Fruit fly (Drosophila melanogaster) whole organism, prepupa: ENCODE measurements around the gene kuz.
A peak's percentile ranks its signal among the peaks of the same experiment; 100 is the strongest.

Experiments
- Blimp-1 ChIP-seq: fragments of 200-800 bp; sonication (Bioruptor generic); optimal IDR thresholded peaks from 3 replicates; lab custom pipeline; 2017; ENCODE audit warnings: missing biosample characterization, missing genetic modification characterization, mild to moderate bottlenecking, moderate library complexity, missing genetic modification reagents
- CG10631 ChIP-seq: fragments of 200-800 bp; sonication (Bioruptor generic); optimal IDR thresholded peaks from 2 replicates; lab custom pipeline; 2016; ENCODE audit warnings: missing biosample characterization, missing genetic modification characterization
- CG10669 ChIP-seq: fragments of 200-800 bp; sonication (Bioruptor generic); optimal IDR thresholded peaks from 3 replicates; lab custom pipeline; 2018; ENCODE audit warnings: missing biosample characterization, mild to moderate bottlenecking, missing genetic modification characterization, moderate library complexity
- CG11762 ChIP-seq: fragments of 200-800 bp; sonication (Bioruptor generic); optimal IDR thresholded peaks from 3 replicates; lab custom pipeline; 2016; ENCODE audit warnings: missing biosample characterization, missing genetic modification characterization; ENCODE audit not compliant: insufficient read depth
- CG11902 ChIP-seq: fragments of 200-800 bp; sonication (Bioruptor generic); optimal IDR thresholded peaks from 3 replicates; lab custom pipeline; 2016; ENCODE audit warnings: missing biosample characterization, missing genetic modification characterization
- CG1621 ChIP-seq: fragments of 200-800 bp; sonication (Bioruptor generic); optimal IDR thresholded peaks from 3 replicates; lab custom pipeline; 2018; ENCODE audit warnings: missing biosample characterization, mild to moderate bottlenecking, missing genetic modification characterization
- CG16779 ChIP-seq: fragments of 200-800 bp; sonication (Bioruptor generic); optimal IDR thresholded peaks from 3 replicates; lab custom pipeline; 2017; ENCODE audit warnings: missing biosample characterization, mild to moderate bottlenecking, missing genetic modification characterization
- CG3919 ChIP-seq: fragments of 200-800 bp; sonication (Bioruptor generic); optimal IDR thresholded peaks from 3 replicates; lab custom pipeline; 2016; ENCODE audit warnings: missing biosample characterization, missing genetic modification characterization
- CG4318 ChIP-seq: fragments of 200-800 bp; sonication (Bioruptor generic); optimal IDR thresholded peaks from 3 replicates; lab custom pipeline; 2017; ENCODE audit warnings: missing biosample characterization, mild to moderate bottlenecking, missing genetic modification characterization
- CG6163 ChIP-seq: fragments of 200-800 bp; sonication (Bioruptor generic); IDR thresholded peaks from 3 replicates; pipeline ENCODE4 v1.3.6; 2022; ENCODE audit warnings: missing biosample characterization, missing genetic modification characterization
- CG6276 ChIP-seq: fragments of 200-800 bp; sonication (Bioruptor generic); optimal IDR thresholded peaks from 2 replicates; lab custom pipeline; 2017; ENCODE audit warnings: missing biosample characterization, mild to moderate bottlenecking, missing genetic modification characterization
- CG6792 ChIP-seq: fragments of 200-800 bp; sonication (Bioruptor generic); optimal IDR thresholded peaks from 3 replicates; lab custom pipeline; 2016; ENCODE audit warnings: missing biosample characterization, missing genetic modification characterization
- CG6854 ChIP-seq: fragments of 200-800 bp; sonication (Bioruptor generic); optimal IDR thresholded peaks from 2 replicates; lab custom pipeline; 2017; ENCODE audit warnings: missing biosample characterization, mild to moderate bottlenecking, missing genetic modification characterization
- CG8119 ChIP-seq: fragments of 200-800 bp; sonication (Bioruptor generic); IDR thresholded peaks from 3 replicates; pipeline ENCODE4 v1.3.6; 2022; ENCODE audit warnings: missing biosample characterization, missing genetic modification characterization
- CG8319 ChIP-seq: fragments of 200-800 bp; sonication (Bioruptor generic); optimal IDR thresholded peaks from 3 replicates; lab custom pipeline; 2016; ENCODE audit warnings: missing biosample characterization, missing genetic modification characterization
- CG8632 ChIP-seq: fragments of 200-800 bp; sonication (Bioruptor generic); optimal IDR thresholded peaks from 3 replicates; lab custom pipeline; 2016; ENCODE audit warnings: missing biosample characterization, missing genetic modification characterization
- Eip75B ChIP-seq: fragments of 200-800 bp; sonication (Bioruptor generic); optimal IDR thresholded peaks from 3 replicates; lab custom pipeline; 2016; ENCODE audit warnings: missing biosample characterization, missing genetic modification characterization
- Eip78C ChIP-seq: fragments of 200-800 bp; sonication (Bioruptor generic); peaks from one replicate; lab custom pipeline; 2016; ENCODE audit warnings: missing biosample characterization, missing genetic modification characterization
- Eip93F ChIP-seq: fragments of 200-800 bp; sonication (Bioruptor generic); optimal IDR thresholded peaks from 2 replicates; lab custom pipeline; 2016; ENCODE audit warnings: missing biosample characterization, mild to moderate bottlenecking, missing genetic modification characterization
- Ets21C ChIP-seq: fragments of 200-800 bp; sonication (Bioruptor generic); optimal IDR thresholded peaks from 3 replicates; lab custom pipeline; 2016; ENCODE audit warnings: missing biosample characterization, missing genetic modification characterization
- Ets96B ChIP-seq: fragments of 200-800 bp; optimal IDR thresholded peaks from 2 replicates; lab custom pipeline; 2019; ENCODE audit warnings: missing biosample characterization, mild to moderate bottlenecking, missing genetic modification characterization, moderate library complexity
- Hr38 ChIP-seq: sonication (Bioruptor generic); optimal IDR thresholded peaks from 2 replicates; lab custom pipeline; 2016; ENCODE audit warnings: missing biosample characterization, missing genetic modification characterization
- Hr39 ChIP-seq: fragments of 200-800 bp; sonication (Bioruptor generic); optimal IDR thresholded peaks from 2 replicates; lab custom pipeline; 2016; ENCODE audit warnings: missing biosample characterization, missing genetic modification characterization
- Hr4 ChIP-seq: fragments of 200-800 bp; sonication (Bioruptor generic); optimal IDR thresholded peaks from 3 replicates; lab custom pipeline; 2016; ENCODE audit warnings: missing biosample characterization, missing genetic modification characterization
- Lpt ChIP-seq: fragments of 200-800 bp; sonication (Bioruptor generic); optimal IDR thresholded peaks from 3 replicates; lab custom pipeline; 2016; ENCODE audit warnings: missing biosample characterization, missing genetic modification characterization
- Met ChIP-seq: fragments of 200-800 bp; sonication (Bioruptor generic); optimal IDR thresholded peaks from 3 replicates; lab custom pipeline; 2016; ENCODE audit warnings: missing biosample characterization, missing genetic modification characterization
- OdsH ChIP-seq: fragments of 200-800 bp; sonication (Bioruptor generic); optimal IDR thresholded peaks from 3 replicates; lab custom pipeline; 2016; ENCODE audit warnings: missing biosample characterization, missing genetic modification characterization
- Smox ChIP-seq: fragments of 200-800 bp; sonication (Bioruptor generic); optimal IDR thresholded peaks from 3 replicates; lab custom pipeline; 2016; ENCODE audit warnings: missing biosample characterization, missing genetic modification characterization
- Sox102F ChIP-seq: fragments of 200-800 bp; sonication (Bioruptor generic); optimal IDR thresholded peaks from 2 replicates; lab custom pipeline; 2016; ENCODE audit warnings: missing biosample characterization, mild to moderate bottlenecking, missing genetic modification characterization
- Sox14 ChIP-seq: fragments of 200-800 bp; sonication (Bioruptor generic); optimal IDR thresholded peaks from 3 replicates; lab custom pipeline; 2016; ENCODE audit warnings: missing biosample characterization, missing genetic modification characterization
- Sox15 ChIP-seq: fragments of 200-800 bp; sonication (Bioruptor generic); optimal IDR thresholded peaks from 3 replicates; lab custom pipeline; 2016; ENCODE audit warnings: missing biosample characterization, missing genetic modification characterization
- achi ChIP-seq: fragments of 200-800 bp; sonication (Bioruptor generic); optimal IDR thresholded peaks from 3 replicates; lab custom pipeline; 2016; ENCODE audit warnings: missing biosample characterization, missing genetic modification characterization
- cyc ChIP-seq: fragments of 200-800 bp; sonication (Bioruptor generic); optimal IDR thresholded peaks from 3 replicates; lab custom pipeline; 2016; ENCODE audit warnings: missing biosample characterization, missing genetic modification characterization
- dac ChIP-seq: fragments of 200-800 bp; sonication (Bioruptor generic); optimal IDR thresholded peaks from 2 replicates; lab custom pipeline; 2017; ENCODE audit warnings: missing biosample characterization, mild to moderate bottlenecking, missing genetic modification characterization
- eg ChIP-seq: fragments of 200-800 bp; sonication (Bioruptor generic); IDR thresholded peaks from 3 replicates; pipeline ENCODE4 v1.3.6; 2022; ENCODE audit warnings: missing biosample characterization, missing genetic modification characterization
- esn ChIP-seq: fragments of 200-800 bp; sonication (Bioruptor generic); optimal IDR thresholded peaks from 2 replicates; lab custom pipeline; 2016; ENCODE audit warnings: missing biosample characterization, mild to moderate bottlenecking, missing genetic modification characterization, moderate library complexity
- fd85E ChIP-seq: fragments of 200-800 bp; sonication (Bioruptor generic); optimal IDR thresholded peaks from 3 replicates; lab custom pipeline; 2016; ENCODE audit warnings: missing biosample characterization, missing genetic modification characterization
- lz ChIP-seq: fragments of 200-800 bp; sonication (Bioruptor generic); optimal IDR thresholded peaks from 3 replicates; lab custom pipeline; 2016; ENCODE audit warnings: missing biosample characterization, missing genetic modification characterization
- net ChIP-seq: fragments of 200-800 bp; sonication (Bioruptor generic); optimal IDR thresholded peaks from 3 replicates; lab custom pipeline; 2016; ENCODE audit warnings: missing biosample characterization, missing genetic modification characterization
- pdm3 ChIP-seq: fragments of 200-800 bp; sonication (Bioruptor generic); optimal IDR thresholded peaks from 3 replicates; lab custom pipeline; 2016; ENCODE audit warnings: missing biosample characterization, missing genetic modification characterization
- salr ChIP-seq, 2 experiments: fragments of 200-800 bp; sonication (Bioruptor generic); optimal IDR thresholded peaks; 3 replicates each; lab custom pipeline; 2016 to 2018; ENCODE audit warnings: missing biosample characterization in 2 of 2, missing genetic modification characterization in 2 of 2, mild to moderate bottlenecking in 1 of 2
- spab ChIP-seq: fragments of 200-800 bp; sonication (Bioruptor generic); optimal IDR thresholded peaks from 2 replicates; lab custom pipeline; 2017; ENCODE audit warnings: missing biosample characterization, mild to moderate bottlenecking, missing genetic modification characterization, missing genetic modification reagents
- ss ChIP-seq, 2 experiments: fragments of 200-800 bp; sonication (Bioruptor generic); optimal IDR thresholded peaks; 2 replicates in 1 of 2; 3 replicates in 1 of 2; lab custom pipeline; 2017 to 2018; ENCODE audit warnings: mild to moderate bottlenecking in 2 of 2, missing biosample characterization in 2 of 2, missing genetic modification characterization in 2 of 2, moderate library complexity in 1 of 2
- topi ChIP-seq: fragments of 200-800 bp; sonication (Bioruptor generic); optimal IDR thresholded peaks from 3 replicates; lab custom pipeline; 2016; ENCODE audit warnings: missing biosample characterization, missing genetic modification characterization
- vri ChIP-seq: fragments of 200-800 bp; sonication (Bioruptor generic); optimal IDR thresholded peaks from 3 replicates; lab custom pipeline; 2016; ENCODE audit warnings: missing biosample characterization, mild to moderate bottlenecking, missing genetic modification characterization

Gene kuz

dm6 chr2L:13514262-13514937, 35.5 kb upstream of the kuz start (continued):
- TF ChIP-seq net (GFP tag; lab: Kevin White, UChicago) = no peak
- TF ChIP-seq Met (GFP tag; lab: Kevin White, UChicago) = peak; percentile 87
- TF ChIP-seq CG11762 (GFP tag; lab: Kevin White, UChicago) = peak; percentile 47
- peak; percentile 58 for TF ChIP-seq eg (GFP tag; lab: Robert Waterston, UW)
- peak; percentile 71 for TF ChIP-seq CG6792 (GFP tag; lab: Kevin White, UChicago)
- peak; percentile 75 for TF ChIP-seq Eip78C (GFP tag; lab: Kevin White, UChicago)
- no peak for TF ChIP-seq spab (GFP tag; lab: Kevin White, UChicago)
- TF ChIP-seq cyc (GFP tag; lab: Kevin White, UChicago) = peak; percentile 32
- peak; percentile 55 for TF ChIP-seq topi (GFP tag; lab: Kevin White, UChicago)
- TF ChIP-seq Ets21C (GFP tag; lab: Kevin White, UChicago) = peak; percentile 63
- TF ChIP-seq achi (GFP tag; lab: Kevin White, UChicago) = peak; percentile 61
- TF ChIP-seq vri = peak; percentile 95
- TF ChIP-seq pdm3 (GFP tag; lab: Kevin White, UChicago) = peak; percentile 68
- no peak for TF ChIP-seq CG8319 (GFP tag; lab: Kevin White, UChicago)
- TF ChIP-seq Blimp-1 (GFP tag; lab: Kevin White, UChicago) = peak; percentile 6
- no peak for TF ChIP-seq CG16779 (tag; lab: Kevin White, UChicago)
- peak; percentile 78 for TF ChIP-seq CG8119 (GFP tag; lab: Robert Waterston, UW)
- TF ChIP-seq CG8632 = peak; percentile 37
- peak; percentile 84 for TF ChIP-seq Smox (GFP tag; lab: Kevin White, UChicago)
- TF ChIP-seq Eip93F (GFP tag; lab: Kevin White, UChicago) = peak; percentile 69
- no peak for TF ChIP-seq Eip75B (GFP tag; lab: Kevin White, UChicago)
- peak; percentile 29 for TF ChIP-seq dac (GFP tag; lab: Kevin White, UChicago)
- peak; percentile 77 for TF ChIP-seq Sox102F (GFP tag; lab: Kevin White, UChicago)
- peak; percentile 82 for TF ChIP-seq Sox14 (GFP tag; lab: Kevin White, UChicago)
- TF ChIP-seq CG10631 = peak; percentile 40
- TF ChIP-seq CG6163 (GFP tag; lab: Robert Waterston, UW) = peak; percentile 49; the same call in 2 of the 3 replicates
- TF ChIP-seq ss (GFP tag; optimal IDR thresholded peaks at IDR 0.05; lab: Kevin White, UChicago) = no peak
- no peak for TF ChIP-seq Ets96B (tag; lab: Kevin White, UChicago)
- TF ChIP-seq CG1621 (tag; lab: Kevin White, UChicago) = no peak

DNA sequence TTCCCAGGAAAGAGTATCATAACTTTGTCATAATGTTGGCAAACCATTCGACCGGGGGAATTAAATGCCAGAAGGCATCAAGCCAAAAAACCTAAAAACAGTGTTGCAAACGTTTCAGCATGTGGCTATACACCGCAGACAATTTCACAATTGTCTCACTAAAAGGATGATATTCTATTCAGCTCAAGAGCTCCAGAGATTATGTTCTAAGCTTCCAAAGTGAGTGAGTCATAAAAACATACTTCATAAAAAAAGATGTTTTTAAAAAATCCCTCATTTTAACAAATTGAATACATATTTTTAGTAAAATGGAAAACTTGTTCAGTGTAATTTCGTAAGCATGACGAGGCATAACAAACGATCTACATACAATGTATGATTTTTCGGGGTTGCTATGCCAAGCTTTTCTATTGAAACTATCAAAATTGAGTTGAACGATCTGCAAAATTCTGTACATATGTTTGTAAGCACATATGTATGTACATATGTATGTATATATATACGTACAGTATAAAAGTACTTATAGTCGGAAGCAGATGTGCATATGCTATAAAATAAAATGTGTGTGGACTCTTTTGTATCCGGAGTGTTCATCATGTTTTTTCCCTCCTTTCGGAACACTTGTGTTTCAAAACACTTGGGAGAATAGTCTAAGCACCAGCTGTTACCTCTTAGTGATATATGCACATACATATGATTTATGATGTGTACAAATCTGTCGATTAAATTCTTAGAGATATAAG, 34.8 kb upstream of the kuz start:
- TF ChIP-seq CG16779 (tag; lab: Kevin White, UChicago) (no peak), CG8119 (GFP tag; lab: Robert Waterston, UW) (0 out of 3 replicates have a peak, but pooled peaks have one; percentile 9), CG3919 (GFP tag; lab: Kevin White, UChicago) (peak; percentile 64), Hr39 (GFP tag; lab: Kevin White, UChicago) (peak; percentile 44), fd85E (GFP tag; lab: Kevin White, UChicago) (no peak), Sox102F (GFP tag; lab: Kevin White, UChicago) (no peak), OdsH (no peak), Hr38 (no peak), cyc (GFP tag; lab: Kevin White, UChicago) (peak; percentile 55), Lpt (GFP tag; lab: Kevin White, UChicago) (no peak), Eip78C (GFP tag; lab: Kevin White, UChicago) (peak; percentile 79), Ets96B (tag; lab: Kevin White, UChicago) (peak; percentile 37), CG11902 (GFP tag; lab: Kevin White, UChicago) (no peak), Eip93F (GFP tag; lab: Kevin White, UChicago) (no peak), esn (GFP tag; lab: Kevin White, UChicago) (no peak), Blimp-1 (GFP tag; lab: Kevin White, UChicago) (no peak), CG6276 (GFP tag; lab: Kevin White, UChicago) (no peak), CG6854 (GFP tag; lab: Kevin White, UChicago) (no peak), eg (GFP tag; lab: Robert Waterston, UW) (peak; percentile 70), CG10669 (GFP tag; lab: Kevin White, UChicago) (peak; percentile 38), Sox15 (GFP tag; lab: Kevin White, UChicago) (no peak), lz (GFP tag; lab: Kevin White, UChicago) (no peak), CG4318 (GFP tag; lab: Kevin White, UChicago) (no peak), Smox (GFP tag; lab: Kevin White, UChicago) (no peak), pdm3 (GFP tag; lab: Kevin White, UChicago) (no peak), CG1621 (tag; lab: Kevin White, UChicago) (no peak), achi (GFP tag; lab: Kevin White, UChicago) (no peak), salr (GFP tag; optimal IDR thresholded peaks at IDR 0.05; lab: Kevin White, UChicago) (no peak), Met (GFP tag; lab: Kevin White, UChicago) (no peak), Hr4 (GFP tag; lab: Kevin White, UChicago) (peak; percentile 24)
